Worm (Caenorhabditis elegans) whole organism, early embryonic: Measurements from ENCODE around the gene nhr-90.

Experiments used
- B0310.2 ChIP-seq: sonication (generic microtip); optimal IDR thresholded peaks from 2 replicates; lab custom pipeline; 2016; ENCODE audit warnings: mild to moderate bottlenecking, missing genetic modification characterization, missing compliant biosample characterization
- aly-1 ChIP-seq: sonication (generic microtip); optimal IDR thresholded peaks from 2 replicates; lab custom pipeline; 2016; ENCODE audit warnings: missing genetic modification characterization, missing compliant biosample characterization
- ama-1 ChIP-seq: fragments of 150-350 bp; optimal IDR thresholded peaks from 2 replicates; lab custom pipeline; 2014
- ceh-36 ChIP-seq: sonication (generic microtip); optimal IDR thresholded peaks from 2 replicates; lab custom pipeline; 2016; ENCODE audit warnings: missing genetic modification characterization, inconsistent platforms, missing compliant biosample characterization
- ets-7 ChIP-seq: sonication (generic microtip); optimal IDR thresholded peaks from 2 replicates; lab custom pipeline; 2016; ENCODE audit warnings: missing genotype, missing genetic modification characterization, missing compliant biosample characterization
- flt-1 ChIP-seq: fragments of 200-800 bp; sonication (Bioruptor generic); IDR thresholded peaks from 2 replicates; pipeline ENCODE4 v1.3.6; 2022; ENCODE audit warnings: missing genetic modification characterization, missing compliant biosample characterization
- hmg-4 ChIP-seq: fragments of 200-800 bp; sonication (Bioruptor generic); optimal IDR thresholded peaks from 2 replicates; lab custom pipeline; 2018; ENCODE audit warnings: mild to moderate bottlenecking, missing genetic modification characterization, missing compliant biosample characterization
- sea-1 ChIP-seq: fragments of 200-800 bp; sonication (Bioruptor generic); conservative IDR thresholded peaks from 2 replicates; pipeline ENCODE4 v1.3.6; 2022; ENCODE audit warnings: missing genetic modification characterization, missing compliant biosample characterization
- tbx-11 ChIP-seq: fragments of 200-800 bp; sonication (Bioruptor generic); IDR thresholded peaks from 2 replicates; pipeline ENCODE4 v1.3.6; 2022; ENCODE audit warnings: missing genetic modification characterization, missing compliant biosample characterization
- tbx-37 ChIP-seq: fragments of 200-800 bp; sonication (Bioruptor generic); conservative IDR thresholded peaks from 2 replicates; pipeline ENCODE4 v1.3.6; 2022; ENCODE audit warnings: missing genetic modification reagents, missing genetic modification characterization, missing compliant biosample characterization
- tra-4 ChIP-seq: sonication (generic microtip); optimal IDR thresholded peaks from 2 replicates; lab custom pipeline; 2017; ENCODE audit warnings: missing genetic modification characterization, missing compliant biosample characterization

DNA sequence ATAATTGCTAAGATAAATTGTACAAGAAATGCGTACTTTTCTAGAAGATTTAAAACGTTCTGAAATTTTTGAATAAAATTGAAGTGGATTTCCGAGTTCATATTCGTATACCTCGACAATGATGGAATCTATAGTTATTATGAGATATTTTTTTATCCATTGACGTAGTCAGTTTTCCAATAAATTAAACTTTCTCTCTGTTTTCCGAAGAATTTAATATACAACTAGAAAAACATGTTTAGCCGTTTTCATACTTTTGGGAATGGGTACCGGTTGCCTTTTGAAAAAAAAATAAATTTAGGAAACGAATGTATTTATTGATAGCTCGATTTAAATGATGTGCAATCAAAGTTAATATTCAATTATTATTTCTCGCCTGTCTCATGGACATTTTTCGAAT, 1.5 kb upstream of the nhr-90 start, which contains the start of gene srw-109:
- no peak for TF ChIP-seq ets-7 (tag; lab: Kevin White, UChicago)
- TF ChIP-seq ceh-36 (tag; lab: Kevin White, UChicago), result no peak
- no peak for TF ChIP-seq flt-1 (GFP tag; lab: Robert Waterston, UW)
- TF ChIP-seq aly-1, result no peak
- TF ChIP-seq ama-1 (lab: Kevin White, UChicago), result no peak
- TF ChIP-seq tbx-11 (GFP tag; lab: Robert Waterston, UW), result no peak
- TF ChIP-seq tra-4 (tag; lab: Kevin White, UChicago), result no peak
- TF ChIP-seq sea-1 (GFP tag; lab: Robert Waterston, UW), result no peak
- no peak for TF ChIP-seq B0310.2
- TF ChIP-seq tbx-37, result no peak
- no peak for TF ChIP-seq hmg-4 (GFP tag; lab: Kevin White, UChicago)
